Worm (Caenorhabditis elegans) whole organism, L3 larva: Measurements from ENCODE around the gene F57C2.4.

Experiments used
- R02D3.7 ChIP-seq: fragments of 150-350 bp; optimal IDR thresholded peaks from 2 replicates; lab custom pipeline; 2014; ENCODE audit warnings: missing biosample characterization, missing genetic modification characterization
- ZK546.5 ChIP-seq: sonication (generic microtip); optimal IDR thresholded peaks from 2 replicates; lab custom pipeline; 2017; ENCODE audit warnings: missing biosample characterization, missing genetic modification characterization
- aly-2 ChIP-seq: fragments of 150-350 bp; optimal IDR thresholded peaks from 2 replicates; lab custom pipeline; 2014; ENCODE audit warnings: missing biosample characterization, missing genetic modification characterization
- ceh-16 ChIP-seq: sonication (generic microtip); optimal IDR thresholded peaks from 2 replicates; lab custom pipeline; 2017; ENCODE audit warnings: missing biosample characterization, missing genetic modification characterization
- ceh-28 ChIP-seq: fragments of 150-350 bp; optimal IDR thresholded peaks from 2 replicates; lab custom pipeline; 2014; ENCODE audit warnings: missing biosample characterization, missing genetic modification reagents, missing genetic modification characterization
- ceh-82 ChIP-seq: fragments of 150-350 bp; optimal IDR thresholded peaks from 2 replicates; lab custom pipeline; 2014; ENCODE audit warnings: missing biosample characterization, missing genetic modification characterization
- ceh-9 ChIP-seq: sonication (generic microtip); optimal IDR thresholded peaks from 2 replicates; lab custom pipeline; 2018; ENCODE audit warnings: missing biosample characterization, missing genetic modification characterization
- daf-12 ChIP-seq: fragments of 150-350 bp; optimal IDR thresholded peaks from 2 replicates; lab custom pipeline; 2014; ENCODE audit warnings: missing biosample characterization, missing genetic modification reagents, missing genetic modification characterization
- egl-27 ChIP-seq: sonication (generic microtip); optimal IDR thresholded peaks from 4 replicates; lab custom pipeline; 2017; ENCODE audit warnings: missing biosample characterization, missing genetic modification reagents, missing genetic modification characterization
- egl-5 ChIP-seq: fragments of 150-350 bp; optimal IDR thresholded peaks from 2 replicates; lab custom pipeline; 2017; ENCODE audit warnings: missing biosample characterization, missing genetic modification reagents, missing genetic modification characterization, inconsistent platforms
- elt-2 ChIP-seq: sonication (generic microtip); optimal IDR thresholded peaks from 2 replicates; lab custom pipeline; 2016; ENCODE audit warnings: missing genetic modification reagents, mild to moderate bottlenecking, missing genetic modification characterization, missing compliant biosample characterization
- fkh-10 ChIP-seq: sonication (generic microtip); optimal IDR thresholded peaks from 2 replicates; lab custom pipeline; 2017; ENCODE audit warnings: missing biosample characterization, missing genetic modification reagents, missing genetic modification characterization
- fkh-2 ChIP-seq: fragments of 150-350 bp; optimal IDR thresholded peaks from 2 replicates; lab custom pipeline; 2014; ENCODE audit warnings: missing biosample characterization, missing genetic modification reagents, missing genetic modification characterization
- hmg-11 ChIP-seq: sonication (generic microtip); optimal IDR thresholded peaks from 2 replicates; lab custom pipeline; 2016; ENCODE audit warnings: missing genetic modification characterization, missing compliant biosample characterization
- jun-1 ChIP-seq: fragments of 150-350 bp; optimal IDR thresholded peaks from 2 replicates; lab custom pipeline; 2014; ENCODE audit warnings: missing biosample characterization, missing genetic modification reagents, missing genetic modification characterization
- lin-15B ChIP-seq: fragments of 150-350 bp; optimal IDR thresholded peaks from 2 replicates; lab custom pipeline; 2014; ENCODE audit warnings: missing biosample characterization, missing genetic modification characterization
- lin-39 ChIP-seq: fragments of 150-350 bp; optimal IDR thresholded peaks from 2 replicates; lab custom pipeline; 2018; ENCODE audit warnings: missing biosample characterization, missing genetic modification reagents, missing genetic modification characterization
- lsy-12 ChIP-seq: sonication (generic microtip); optimal IDR thresholded peaks from 2 replicates; lab custom pipeline; 2016; ENCODE audit warnings: mild to moderate bottlenecking, missing genetic modification characterization, missing compliant biosample characterization
- mdl-1 ChIP-seq: fragments of 150-350 bp; optimal IDR thresholded peaks from 2 replicates; lab custom pipeline; 2014; ENCODE audit warnings: missing biosample characterization, missing genetic modification characterization
- mml-1 ChIP-seq: fragments of 150-350 bp; sonication (generic microtip); optimal IDR thresholded peaks from 3 replicates; lab custom pipeline; 2014; ENCODE audit warnings: missing biosample characterization, missing genetic modification characterization
- nfya-1 ChIP-seq: sonication (generic microtip); optimal IDR thresholded peaks from 2 replicates; lab custom pipeline; 2017; ENCODE audit warnings: missing genetic modification characterization, mild to moderate bottlenecking, missing compliant biosample characterization, antibody characterized with exemption, moderate library complexity; ENCODE audit not compliant: insufficient read depth
- nhr-11 ChIP-seq: fragments of 150-350 bp; optimal IDR thresholded peaks from 2 replicates; lab custom pipeline; 2014; ENCODE audit warnings: missing biosample characterization, missing genetic modification characterization
- nhr-12 ChIP-seq: fragments of 150-350 bp; optimal IDR thresholded peaks from 2 replicates; lab custom pipeline; 2014; ENCODE audit warnings: missing biosample characterization, missing genetic modification characterization
- nhr-23 ChIP-seq: fragments of 150-350 bp; optimal IDR thresholded peaks from 2 replicates; lab custom pipeline; 2014; ENCODE audit warnings: missing biosample characterization, missing genetic modification reagents, missing genetic modification characterization
- nhr-237 ChIP-seq: fragments of 150-350 bp; optimal IDR thresholded peaks from 2 replicates; lab custom pipeline; 2014; ENCODE audit warnings: missing biosample characterization, missing genetic modification characterization
- nhr-25 ChIP-seq: sonication (generic microtip); optimal IDR thresholded peaks from 2 replicates; lab custom pipeline; 2017; ENCODE audit warnings: missing biosample characterization, missing genetic modification characterization
- nhr-43 ChIP-seq: sonication (generic microtip); optimal IDR thresholded peaks from 2 replicates; lab custom pipeline; 2016; ENCODE audit warnings: mild to moderate bottlenecking, missing genetic modification characterization, missing compliant biosample characterization; ENCODE audit not compliant: poor library complexity, severe bottlenecking
- nhr-67 ChIP-seq: fragments of 150-350 bp; optimal IDR thresholded peaks from 2 replicates; lab custom pipeline; 2014; ENCODE audit warnings: missing biosample characterization, missing genetic modification characterization
- nhr-76 ChIP-seq: fragments of 150-350 bp; sonication (generic microtip); optimal IDR thresholded peaks from 5 replicates; lab custom pipeline; 2014; ENCODE audit warnings: missing biosample characterization, missing genetic modification characterization
- nhr-77 ChIP-seq: fragments of 150-350 bp; optimal IDR thresholded peaks from 2 replicates; lab custom pipeline; 2014; ENCODE audit warnings: missing biosample characterization, missing genetic modification characterization
- pha-4 ChIP-seq: fragments of 150-350 bp; optimal IDR thresholded peaks from 2 replicates; lab custom pipeline; 2014; ENCODE audit warnings: missing biosample characterization, missing genetic modification reagents, missing genetic modification characterization
- pqm-1 ChIP-seq: fragments of 150-350 bp; optimal IDR thresholded peaks from 2 replicates; lab custom pipeline; 2017; ENCODE audit warnings: missing biosample characterization, missing genetic modification characterization, inconsistent platforms
- sea-2 ChIP-seq: fragments of 150-350 bp; sonication (generic microtip); optimal IDR thresholded peaks from 4 replicates; lab custom pipeline; 2014; ENCODE audit warnings: missing biosample characterization, missing genetic modification reagents, missing genetic modification characterization
- skn-1 ChIP-seq: fragments of 150-350 bp; optimal IDR thresholded peaks from 2 replicates; lab custom pipeline; 2014; ENCODE audit warnings: missing biosample characterization, missing genetic modification characterization
- snpc-4 ChIP-seq: fragments of 150-350 bp; optimal IDR thresholded peaks from 2 replicates; lab custom pipeline; 2014; ENCODE audit warnings: missing biosample characterization, missing genetic modification characterization
- tbx-2 ChIP-seq: sonication (generic microtip); optimal IDR thresholded peaks from 2 replicates; lab custom pipeline; 2016; ENCODE audit warnings: mild to moderate bottlenecking, missing genetic modification characterization, missing compliant biosample characterization
- unc-62 ChIP-seq: fragments of 150-350 bp; sonication (generic microtip); optimal IDR thresholded peaks from 4 replicates; lab custom pipeline; 2014; ENCODE audit warnings: missing biosample characterization, missing genetic modification reagents, missing genetic modification characterization
- ztf-11 ChIP-seq: fragments of 150-350 bp; optimal IDR thresholded peaks from 2 replicates; lab custom pipeline; 2014; ENCODE audit warnings: missing biosample characterization, missing genetic modification characterization
- ztf-4 ChIP-seq: fragments of 150-350 bp; optimal IDR thresholded peaks from 2 replicates; lab custom pipeline; 2014; ENCODE audit warnings: missing biosample characterization, missing genetic modification characterization

Gene F57C2.4

DNA sequence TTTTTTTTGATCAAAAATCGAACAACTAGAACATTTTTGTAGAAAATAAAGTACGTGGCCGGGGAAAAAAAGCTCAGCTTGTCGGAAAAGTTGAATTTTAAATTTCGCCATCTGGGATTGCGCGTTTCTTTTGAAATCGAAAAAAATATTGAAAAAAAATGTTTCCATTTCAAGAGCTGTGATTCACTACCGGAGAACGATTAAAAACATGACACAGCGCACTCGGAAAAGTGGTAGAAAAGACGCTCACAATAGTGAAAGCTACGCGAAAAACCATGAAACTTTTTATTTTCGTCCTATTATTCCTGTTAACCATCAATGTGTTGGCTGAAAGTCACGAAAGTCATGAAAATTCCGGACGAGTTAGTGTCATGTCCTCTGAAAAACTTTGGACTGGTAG is 12.6 kb downstream of the F57C2.4 start, which contains the start of the genes clec-147 and C04H5.7:
clec-147 (minus strand) TSS at position 101 of the 400 bp plus-strand sequence.
C04H5.7 (plus strand) TSS at position 219 of the 400 bp plus-strand sequence.
- TF ChIP-seq nhr-43 (tag; lab: Kevin White, UChicago) = no peak
- TF ChIP-seq nhr-67 = no peak
- TF ChIP-seq tbx-2 = no peak
- no peak for TF ChIP-seq nhr-12 (tag; lab: Kevin White, UChicago)
- TF ChIP-seq daf-12 (tag; lab: Kevin White, UChicago) = no peak
- no peak for TF ChIP-seq nhr-25 (tag; lab: Kevin White, UChicago)
- TF ChIP-seq skn-1 (tag; lab: Kevin White, UChicago) = no peak
- no peak for TF ChIP-seq ceh-16
- no peak for TF ChIP-seq ceh-82 (tag; lab: Kevin White, UChicago)
- no peak for TF ChIP-seq lin-15B
- no peak for TF ChIP-seq mml-1 (tag; lab: Kevin White, UChicago)
- no peak for TF ChIP-seq pha-4 (tag; lab: Kevin White, UChicago)
- no peak for TF ChIP-seq unc-62 (GFP tag; lab: Kevin White, UChicago)
- TF ChIP-seq ZK546.5 (tag; lab: Kevin White, UChicago) = no peak
- no peak for TF ChIP-seq elt-2
- TF ChIP-seq nhr-237 = no peak
- TF ChIP-seq ztf-4 (tag; lab: Kevin White, UChicago) = no peak
- no peak for TF ChIP-seq sea-2 (GFP tag; lab: Kevin White, UChicago)
- no peak for TF ChIP-seq fkh-10

- TF ChIP-seq ztf-11 (tag; lab: Kevin White, UChicago) (no peak), elt-2 (peak; percentile 59), pqm-1 (tag; lab: Kevin White, UChicago) (peak; percentile 66)
- TF ChIP-seq, all 47 proteins: peak for 2
Observed at ce11 chrII:14540551-14540950, 15.4 kb downstream of the F57C2.4 start.

DNA sequence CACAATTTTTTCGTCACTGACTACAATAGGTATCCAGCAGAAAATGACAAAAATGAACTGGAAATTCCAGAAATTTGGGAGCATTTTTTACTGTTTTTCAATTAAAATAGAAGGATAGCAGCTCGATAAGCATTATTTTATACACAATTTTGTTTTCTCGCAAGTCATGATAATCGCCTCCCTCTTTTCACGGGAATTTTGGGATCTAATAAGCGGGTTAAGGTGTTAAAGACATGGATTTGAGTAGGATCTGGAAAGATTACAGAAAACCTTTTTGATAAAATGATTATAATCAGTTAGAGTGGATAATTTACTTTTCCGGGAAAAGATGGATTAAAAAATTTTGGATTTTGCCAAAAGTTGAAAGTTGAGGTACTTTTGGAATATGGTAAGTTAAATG is 23.6 kb downstream of the F57C2.4 start, which contains the start of gene gcy-29:
gcy-29 (minus strand) TSS at position 101 of the 400 bp plus-strand sequence.
- TF ChIP-seq tbx-2 (no peak), aly-2 (tag; lab: Kevin White, UChicago) (no peak), ztf-4 (tag; lab: Kevin White, UChicago) (no peak), ceh-16 (no peak), lin-39 (tag; lab: Kevin White, UChicago) (no peak), ceh-28 (no peak), egl-27 (tag; lab: Kevin White, UChicago) (no peak), nfya-1 (tag; lab: Kevin White, UChicago) (no peak), elt-2 (no peak), daf-12 (tag; lab: Kevin White, UChicago) (no peak), nhr-76 (tag; lab: Kevin White, UChicago) (no peak), snpc-4 (tag; lab: Kevin White, UChicago) (no peak), lin-15B (no peak), mdl-1 (tag; lab: Kevin White, UChicago) (no peak), nhr-77 (no peak), fkh-2 (tag; lab: Kevin White, UChicago) (no peak)

- no peak for TF ChIP-seq ztf-11 (tag; lab: Kevin White, UChicago)
- TF ChIP-seq lin-39 (tag; lab: Kevin White, UChicago) = no peak
- TF ChIP-seq ceh-9 = no peak
- TF ChIP-seq, all 47 proteins: peak for 0
Observed at ce11 chrII:14550613-14551012, 25.5 kb downstream of the F57C2.4 start, which contains the start of gene nlp-41. nlp-41 (plus strand) TSS chrII:14550913.

DNA sequence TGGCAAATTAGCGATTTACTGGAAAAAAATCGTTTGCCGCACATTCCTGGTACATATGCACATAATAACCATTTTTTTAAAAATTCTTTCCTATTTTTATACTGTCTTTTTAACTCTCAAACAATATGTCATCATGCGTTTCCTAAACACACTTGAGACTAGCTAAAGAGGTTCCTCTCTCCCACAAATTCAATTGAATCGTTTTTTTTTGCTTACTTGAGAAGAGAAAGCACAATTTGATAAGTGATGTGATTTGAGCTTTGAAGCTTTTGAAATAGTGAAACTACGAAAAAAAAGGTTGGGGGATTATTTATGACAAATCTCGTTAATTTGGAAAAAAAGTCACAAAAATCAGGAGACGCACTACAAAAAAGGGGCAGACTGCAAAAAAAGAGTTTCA is 29.9 kb downstream of the F57C2.4 start:
- TF ChIP-seq fkh-10 (peak; percentile 51), ztf-4 (tag; lab: Kevin White, UChicago) (no peak)

ce11 chrII:14561549-14562115 is 36.5 kb downstream of the F57C2.4 start, which contains the start of gene mog-4:
mog-4 (minus strand) TSS chrII:14561599.
- peak; percentile 90 for TF ChIP-seq nhr-77
- peak; percentile 83 for TF ChIP-seq pha-4 (tag; lab: Kevin White, UChicago)
- TF ChIP-seq egl-5 (tag; lab: Kevin White, UChicago) = peak; percentile 76
- TF ChIP-seq elt-2 = peak; percentile 81
- TF ChIP-seq nhr-25 (tag; lab: Kevin White, UChicago) = peak; percentile 49
- TF ChIP-seq tbx-2 = peak; percentile 92
- peak; percentile 32 for TF ChIP-seq ceh-82 (tag; lab: Kevin White, UChicago)
- peak; percentile 79 for TF ChIP-seq R02D3.7
- TF ChIP-seq nhr-23 (tag; lab: Kevin White, UChicago) = peak; percentile 93
- TF ChIP-seq skn-1 (tag; lab: Kevin White, UChicago) = peak; percentile 80
- TF ChIP-seq lsy-12 (tag; lab: Kevin White, UChicago) = peak; percentile 97
- TF ChIP-seq ceh-28 = peak; percentile 75
- TF ChIP-seq fkh-10 = peak; percentile 17
- TF ChIP-seq ZK546.5 (tag; lab: Kevin White, UChicago) = peak; percentile 42
- peak; percentile 68 for TF ChIP-seq pqm-1 (tag; lab: Kevin White, UChicago)
- peak; percentile 1 for TF ChIP-seq mdl-1 (tag; lab: Kevin White, UChicago)
- TF ChIP-seq lin-15B = peak; percentile 87
- TF ChIP-seq jun-1 (tag; lab: Kevin White, UChicago) = peak; percentile 80
- peak; percentile 58 for TF ChIP-seq snpc-4 (tag; lab: Kevin White, UChicago)
- peak; percentile 89 for TF ChIP-seq nfya-1 (tag; lab: Kevin White, UChicago)
- TF ChIP-seq nhr-43 (tag; lab: Kevin White, UChicago) = peak; percentile 98
- peak; percentile 86 for TF ChIP-seq hmg-11
- peak; percentile 31 for TF ChIP-seq egl-27 (tag; lab: Kevin White, UChicago)
- peak; percentile 79 for TF ChIP-seq nhr-11 (tag; lab: Kevin White, UChicago)
